Fruit fly (Drosophila melanogaster) whole organism, adult: ENCODE measurements around the gene Mtl.

Source experiments
- CG11617 ChIP-seq: fragments of 200-800 bp; sonication (Bioruptor generic); optimal IDR thresholded peaks from 2 replicates; lab custom pipeline; 2017; ENCODE audit warnings: mild to moderate bottlenecking, missing biosample characterization, missing genetic modification reagents, missing genetic modification characterization
- CG12768 ChIP-seq: fragments of 200-800 bp; sonication (Bioruptor generic); optimal IDR thresholded peaks from 2 replicates; lab custom pipeline; 2017; ENCODE audit warnings: missing biosample characterization, missing genetic modification characterization, mild to moderate bottlenecking, moderate library complexity, missing genetic modification reagents
- CG14711 ChIP-seq: fragments of 200-800 bp; sonication (Bioruptor generic); optimal IDR thresholded peaks from 2 replicates; lab custom pipeline; 2018; ENCODE audit warnings: missing biosample characterization, mild to moderate bottlenecking, missing genetic modification characterization, moderate library complexity
- CG1620 ChIP-seq: fragments of 200-800 bp; sonication (Bioruptor generic); optimal IDR thresholded peaks from 2 replicates; lab custom pipeline; 2016; ENCODE audit warnings: missing biosample characterization, missing genetic modification characterization
- CG33017 ChIP-seq: fragments of 200-800 bp; sonication (Bioruptor generic); optimal IDR thresholded peaks from 2 replicates; lab custom pipeline; 2018; ENCODE audit warnings: missing biosample characterization, mild to moderate bottlenecking, missing genetic modification characterization, moderate library complexity
- CG5204 ChIP-seq: fragments of 200-800 bp; sonication (Bioruptor generic); optimal IDR thresholded peaks from 2 replicates; lab custom pipeline; 2016; ENCODE audit warnings: missing biosample characterization, missing genetic modification characterization
- CG7045 ChIP-seq: fragments of 200-800 bp; sonication (Bioruptor generic); optimal IDR thresholded peaks from 2 replicates; lab custom pipeline; 2017; ENCODE audit warnings: missing biosample characterization, mild to moderate bottlenecking, missing genetic modification characterization
- CG7101 ChIP-seq: fragments of 200-800 bp; sonication (Bioruptor generic); optimal IDR thresholded peaks from 2 replicates; lab custom pipeline; 2018; ENCODE audit warnings: missing biosample characterization, mild to moderate bottlenecking, missing genetic modification characterization, moderate library complexity
- Clk ChIP-seq: fragments of 200-800 bp; sonication (Bioruptor generic); optimal IDR thresholded peaks from 2 replicates; lab custom pipeline; 2017; ENCODE audit warnings: missing biosample characterization, missing genetic modification characterization
- Crg-1 ChIP-seq: fragments of 200-800 bp; sonication (Bioruptor generic); optimal IDR thresholded peaks from 2 replicates; lab custom pipeline; 2016; ENCODE audit warnings: missing biosample characterization, missing genetic modification characterization
- Hr96 ChIP-seq: fragments of 200-800 bp; sonication (Bioruptor generic); optimal IDR thresholded peaks from 2 replicates; lab custom pipeline; 2016; ENCODE audit warnings: missing biosample characterization, missing genetic modification characterization
- Mnt ChIP-seq: fragments of 200-800 bp; sonication (Bioruptor generic); optimal IDR thresholded peaks from 2 replicates; lab custom pipeline; 2016; ENCODE audit warnings: missing biosample characterization, mild to moderate bottlenecking, missing genetic modification characterization
- bab1 ChIP-seq: fragments of 200-800 bp; sonication (Bioruptor generic); optimal IDR thresholded peaks from 3 replicates; lab custom pipeline; 2019; ENCODE audit warnings: missing biosample characterization, mild to moderate bottlenecking, missing genetic modification characterization, moderate library complexity
- cic ChIP-seq: fragments of 200-800 bp; sonication (Bioruptor generic); optimal IDR thresholded peaks from 2 replicates; lab custom pipeline; 2017; ENCODE audit warnings: missing biosample characterization, mild to moderate bottlenecking, missing genetic modification characterization, moderate library complexity
- cnc ChIP-seq, 2 experiments: fragments of >200 bp; optimal IDR thresholded peaks; 2 replicates each; lab custom pipeline; 2017
- kay ChIP-seq: fragments of 200-800 bp; sonication (Bioruptor generic); peaks from one replicate; lab custom pipeline; 2016; ENCODE audit warnings: missing biosample characterization, missing genetic modification characterization, borderline replicate concordance
- ovo ChIP-seq: fragments of 200-800 bp; sonication (Bioruptor generic); optimal IDR thresholded peaks from 2 replicates; lab custom pipeline; 2016; ENCODE audit warnings: missing biosample characterization, missing genetic modification characterization
- pad ChIP-seq: fragments of 200-800 bp; sonication (Bioruptor generic); optimal IDR thresholded peaks from 3 replicates; lab custom pipeline; 2017; ENCODE audit warnings: missing biosample characterization, missing genetic modification characterization, mild to moderate bottlenecking, moderate library complexity, missing genetic modification reagents
- tj ChIP-seq: fragments of 200-800 bp; sonication (Bioruptor generic); optimal IDR thresholded peaks from 3 replicates; lab custom pipeline; 2017; ENCODE audit warnings: missing biosample characterization, mild to moderate bottlenecking, missing genetic modification characterization, moderate library complexity
- toe ChIP-seq: fragments of 200-800 bp; sonication (Bioruptor generic); optimal IDR thresholded peaks from 2 replicates; lab custom pipeline; 2016; ENCODE audit warnings: missing biosample characterization, missing genetic modification characterization

Gene Mtl

DNA sequence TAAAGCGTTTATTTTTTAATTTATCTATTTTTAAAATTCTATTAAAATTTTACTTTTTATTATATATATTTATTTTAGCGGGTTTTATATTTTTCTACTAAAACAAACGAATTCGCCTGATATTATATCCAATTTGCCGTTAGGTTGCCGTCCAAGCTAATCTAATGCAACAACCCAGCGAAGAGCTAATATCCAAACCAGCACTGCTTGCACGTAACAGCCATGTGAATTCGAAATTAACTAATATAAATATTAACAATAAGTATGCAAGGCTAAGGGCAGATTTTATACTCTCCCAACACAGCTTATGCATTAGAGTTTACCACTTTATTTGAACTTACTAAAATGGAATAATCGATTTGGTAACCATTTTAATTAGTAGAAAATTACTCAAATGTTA, 15.5 kb downstream of the Mtl start:
- TF ChIP-seq ovo (GFP tag; lab: Kevin White, UChicago) (no peak), CG1620 (GFP tag; lab: Kevin White, UChicago) (no peak), pad (GFP tag; lab: Kevin White, UChicago) (no peak), Crg-1 (GFP tag; lab: Kevin White, UChicago) (no peak), Hr96 (GFP tag; lab: Kevin White, UChicago) (no peak), CG7101 (tag; lab: Kevin White, UChicago) (no peak), CG12768 (GFP tag; lab: Kevin White, UChicago) (no peak), CG11617 (GFP tag; lab: Kevin White, UChicago) (no peak), kay (no peak), tj (no peak), CG14711 (tag; lab: Kevin White, UChicago) (no peak), CG5204 (GFP tag; lab: Kevin White, UChicago) (no peak)

- no peak for TF ChIP-seq Mnt (GFP tag; lab: Kevin White, UChicago)
- no peak for TF ChIP-seq CG7101 (tag; lab: Kevin White, UChicago)
- no peak for TF ChIP-seq tj
- TF ChIP-seq CG7045, result no peak
- no peak for TF ChIP-seq pad (GFP tag; lab: Kevin White, UChicago)
Observed at dm6 chr3R:27652156-27652810, 16.1 kb downstream of the Mtl start, which contains the start of gene RpS10a. RpS10a (plus strand) TSS chr3R:27652760.

- TF ChIP-seq tj (no peak), CG5204 (GFP tag; lab: Kevin White, UChicago) (peak; percentile 10)
Observed at dm6 chr3R:27655109-27655508, 18.9 kb downstream of the Mtl start.

DNA sequence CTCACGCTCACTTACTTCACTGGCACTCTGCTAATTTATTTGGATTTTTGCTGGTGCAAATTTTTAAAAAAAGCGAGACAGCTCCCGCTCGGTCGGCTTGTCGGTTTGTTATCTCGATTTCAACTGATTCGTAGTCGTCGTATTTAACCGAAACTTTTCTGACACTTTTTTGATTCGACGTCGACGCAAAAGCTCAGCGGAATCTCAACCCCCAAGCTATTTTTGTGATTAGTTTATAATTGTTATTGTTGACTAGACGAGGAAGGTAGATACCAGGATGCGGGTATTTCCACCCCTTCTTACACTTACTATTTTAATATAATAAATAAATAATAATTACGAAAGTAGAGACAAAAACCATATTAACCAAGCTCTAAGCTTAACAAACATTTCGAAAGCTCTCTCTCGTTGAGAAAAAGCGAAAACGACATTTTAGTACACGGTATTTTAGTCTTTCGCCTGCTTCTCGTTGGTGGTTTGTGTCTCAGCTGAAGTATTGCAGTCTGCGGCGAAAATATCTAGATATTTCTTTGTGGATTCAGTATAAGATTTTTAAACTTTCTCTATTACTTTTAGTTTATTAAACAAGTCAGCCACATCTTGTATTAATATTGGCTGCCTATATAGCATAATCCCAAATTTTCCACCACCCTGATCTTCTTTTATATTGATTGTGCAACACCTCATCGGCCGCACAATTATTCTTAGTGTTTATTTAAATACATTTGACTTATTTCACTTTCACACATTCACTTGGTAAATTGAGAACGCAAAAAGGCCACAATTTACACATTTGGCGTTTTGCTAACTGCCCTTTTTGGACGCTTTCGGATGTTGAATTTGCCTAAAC, 20.7 kb downstream of the Mtl start, which contains the start of gene tau:
Gene tau (minus strand): TSS at position 311 of the 850 bp plus-strand sequence.
- no peak for TF ChIP-seq CG11617 (GFP tag; lab: Kevin White, UChicago)
- TF ChIP-seq cic (GFP tag; lab: Kevin White, UChicago), result peak; percentile 16
- TF ChIP-seq kay, result peak; percentile 71

dm6 chr3R:27660127-27660579, 23.9 kb downstream of the Mtl start, which contains the start of gene Mlc1:
Mlc1 (minus strand) TSS chr3R:27660177.
- no peak for TF ChIP-seq Crg-1 (GFP tag; lab: Kevin White, UChicago)
- TF ChIP-seq CG1620 (GFP tag; lab: Kevin White, UChicago), result no peak
- no peak for TF ChIP-seq CG33017
- no peak for TF ChIP-seq tj
- TF ChIP-seq cic (GFP tag; lab: Kevin White, UChicago), result no peak
- TF ChIP-seq Hr96 (GFP tag; lab: Kevin White, UChicago), result no peak
- TF ChIP-seq CG11617 (GFP tag; lab: Kevin White, UChicago), result no peak
- TF ChIP-seq Clk (GFP tag; lab: Kevin White, UChicago), result no peak
- no peak for TF ChIP-seq CG14711 (tag; lab: Kevin White, UChicago)
- no peak for TF ChIP-seq bab1 (GFP tag; lab: Kevin White, UChicago)
- no peak for TF ChIP-seq cnc (optimal IDR thresholded peaks at IDR 0.05; lab: Kevin White, UChicago)
- no peak for TF ChIP-seq Mnt (GFP tag; lab: Kevin White, UChicago)
- TF ChIP-seq ovo (GFP tag; lab: Kevin White, UChicago), result no peak
- TF ChIP-seq kay, result no peak
- TF ChIP-seq CG7045, result no peak
- TF ChIP-seq toe (GFP tag; lab: Kevin White, UChicago), result no peak
- TF ChIP-seq CG7101 (tag; lab: Kevin White, UChicago), result no peak
- TF ChIP-seq CG12768 (GFP tag; lab: Kevin White, UChicago), result no peak
- TF ChIP-seq pad (GFP tag; lab: Kevin White, UChicago), result no peak
- no peak for TF ChIP-seq CG5204 (GFP tag; lab: Kevin White, UChicago)

- TF ChIP-seq CG33017 (no peak), tj (no peak), cic (GFP tag; lab: Kevin White, UChicago) (no peak)
Observed at dm6 chr3R:27661389-27661788, 25.2 kb downstream of the Mtl start.

- TF ChIP-seq kay, result no peak
- TF ChIP-seq CG5204 (GFP tag; lab: Kevin White, UChicago), result peak; percentile 57
- no peak for TF ChIP-seq bab1 (GFP tag; lab: Kevin White, UChicago)
- TF ChIP-seq cnc (optimal IDR thresholded peaks at IDR 0.05; lab: Kevin White, UChicago), result no peak
- no peak for TF ChIP-seq Crg-1 (GFP tag; lab: Kevin White, UChicago)
- TF ChIP-seq Hr96 (GFP tag; lab: Kevin White, UChicago), result no peak
- TF ChIP-seq CG7045, result peak; percentile 41
- no peak for TF ChIP-seq Clk (GFP tag; lab: Kevin White, UChicago)
- TF ChIP-seq CG14711 (tag; lab: Kevin White, UChicago), result no peak
- no peak for TF ChIP-seq tj
- peak; percentile 40 for TF ChIP-seq toe (GFP tag; lab: Kevin White, UChicago)
- no peak for TF ChIP-seq Mnt (GFP tag; lab: Kevin White, UChicago)
- TF ChIP-seq CG1620 (GFP tag; lab: Kevin White, UChicago), result no peak
- TF ChIP-seq CG12768 (GFP tag; lab: Kevin White, UChicago), result no peak
- no peak for TF ChIP-seq cic (GFP tag; lab: Kevin White, UChicago)
- no peak for TF ChIP-seq CG7101 (tag; lab: Kevin White, UChicago)
- no peak for TF ChIP-seq CG33017
- TF ChIP-seq pad (GFP tag; lab: Kevin White, UChicago), result no peak
- TF ChIP-seq ovo (GFP tag; lab: Kevin White, UChicago), result no peak
- no peak for TF ChIP-seq CG11617 (GFP tag; lab: Kevin White, UChicago)
Observed at dm6 chr3R:27661971-27662489, 25.8 kb downstream of the Mtl start, which contains the start of gene unc80. unc80 (plus strand) TSS chr3R:27662439.
